Worm (Caenorhabditis elegans): ENCODE data around the gene trh-1.

DNA sequence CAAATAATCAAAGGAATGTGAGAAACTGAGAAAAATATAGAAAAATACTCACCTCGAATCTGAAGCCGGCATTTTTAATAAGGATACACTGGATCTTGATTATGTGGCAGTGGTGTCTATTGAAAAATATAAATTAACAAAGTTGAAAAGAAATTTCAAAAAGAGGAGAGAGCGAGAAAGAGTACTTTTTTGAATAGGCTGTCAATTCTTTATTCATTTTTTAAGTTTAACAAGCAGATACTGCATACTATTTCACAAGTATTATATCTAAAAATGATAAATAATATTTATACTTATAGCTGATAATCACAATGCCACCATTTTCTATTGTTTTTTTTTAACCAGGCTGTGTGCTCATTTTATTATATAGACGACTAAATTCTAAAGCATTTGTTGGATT is 49.3 kb downstream of the trh-1 start, which contains the start of gene npr-26:
- no peak for TF ChIP-seq efl-1 (optimal IDR thresholded peaks at IDR 0.05)
- TF ChIP-seq efl-1 (GFP tag; optimal IDR thresholded peaks at IDR 0.05 in 1 of 2), result no peak
- no peak for TF ChIP-seq nhr-237 (tag; optimal IDR thresholded peaks at IDR 0.05)
- no peak for TF ChIP-seq ceh-82 (tag; optimal IDR thresholded peaks at IDR 0.05)
- no peak for TF ChIP-seq mdl-1 (tag; optimal IDR thresholded peaks at IDR 0.05)
- TF ChIP-seq ama-1 (optimal IDR thresholded peaks at IDR 0.05), result no peak
- TF ChIP-seq nhr-77 (tag; optimal IDR thresholded peaks at IDR 0.05), result no peak
- TF ChIP-seq nhr-12 (tag; optimal IDR thresholded peaks at IDR 0.05), result no peak
- TF ChIP-seq unc-130 (tag; optimal IDR thresholded peaks at IDR 0.05), result no peak
- no peak for TF ChIP-seq snpc-4 (tag; optimal IDR thresholded peaks at IDR 0.05)
- TF ChIP-seq Y116A8C.19 (tag; optimal IDR thresholded peaks at IDR 0.05; ENCODE audit: borderline replicate concordance), result no peak
- no peak for TF ChIP-seq jun-1 (tag; optimal IDR thresholded peaks at IDR 0.05)
- TF ChIP-seq pqm-1 (tag; optimal IDR thresholded peaks at IDR 0.05), result no peak
- TF ChIP-seq dpl-1 (GFP tag; optimal IDR thresholded peaks at IDR 0.05), result no peak
- no peak for TF ChIP-seq lir-3 (tag; optimal IDR thresholded peaks at IDR 0.05; ENCODE audit: poor library complexity)
